Worm (Caenorhabditis elegans) whole organism, L2 larva: ENCODE results near the gene C14C6.3.

ENCODE experiments used
- C34F6.9 ChIP-seq: fragments of 150-350 bp; optimal IDR thresholded peaks from 2 replicates; lab custom pipeline; 2014; ENCODE audit warnings: missing biosample characterization, missing genetic modification characterization
- F13H6.1 ChIP-seq: sonication (generic microtip); optimal IDR thresholded peaks from 2 replicates; lab custom pipeline; 2016; ENCODE audit warnings: missing genetic modification characterization, missing compliant biosample characterization
- R02D3.7 ChIP-seq: fragments of 150-350 bp; optimal IDR thresholded peaks from 2 replicates; lab custom pipeline; 2014; ENCODE audit warnings: missing biosample characterization, missing genetic modification characterization
- ZK546.5 ChIP-seq: sonication (generic microtip); optimal IDR thresholded peaks from 2 replicates; lab custom pipeline; 2017; ENCODE audit warnings: missing biosample characterization, missing genetic modification characterization
- alr-1 ChIP-seq: fragments of 150-350 bp; optimal IDR thresholded peaks from 2 replicates; lab custom pipeline; 2014; ENCODE audit warnings: missing biosample characterization, missing genetic modification characterization
- ama-1 ChIP-seq: fragments of 150-350 bp; optimal IDR thresholded peaks from 2 replicates; lab custom pipeline; 2018; ENCODE audit warnings: inconsistent platforms
- blmp-1 ChIP-seq: sonication (generic microtip); optimal IDR thresholded peaks from 2 replicates; lab custom pipeline; 2017; ENCODE audit warnings: missing genetic modification characterization, mild to moderate bottlenecking, missing compliant biosample characterization, antibody characterized with exemption, moderate library complexity; ENCODE audit not compliant: insufficient read depth
- ceh-16 ChIP-seq: fragments of 150-350 bp; optimal IDR thresholded peaks from 2 replicates; lab custom pipeline; 2014; ENCODE audit warnings: missing biosample characterization, missing genetic modification characterization
- ceh-82 ChIP-seq: fragments of 150-350 bp; optimal IDR thresholded peaks from 2 replicates; lab custom pipeline; 2014; ENCODE audit warnings: missing biosample characterization, missing genetic modification characterization
- crh-2 ChIP-seq: sonication (generic microtip); optimal IDR thresholded peaks from 2 replicates; lab custom pipeline; 2017; ENCODE audit warnings: missing biosample characterization, missing genetic modification characterization
- dmd-4 ChIP-seq: sonication (generic microtip); optimal IDR thresholded peaks from 2 replicates; lab custom pipeline; 2017; ENCODE audit warnings: missing biosample characterization, missing genetic modification characterization
- elt-1 ChIP-seq: fragments of 150-350 bp; optimal IDR thresholded peaks from 2 replicates; lab custom pipeline; 2014; ENCODE audit warnings: missing biosample characterization, missing genetic modification characterization
- elt-3 ChIP-seq: sonication (generic microtip); optimal IDR thresholded peaks from 2 replicates; lab custom pipeline; 2017; ENCODE audit warnings: missing biosample characterization, missing genetic modification characterization
- fos-1 ChIP-seq: fragments of 150-350 bp; optimal IDR thresholded peaks from 2 replicates; lab custom pipeline; 2014; ENCODE audit warnings: missing biosample characterization, missing genetic modification characterization
- gmeb-1 ChIP-seq: fragments of 150-350 bp; optimal IDR thresholded peaks from 2 replicates; lab custom pipeline; 2014; ENCODE audit warnings: missing biosample characterization, missing genetic modification characterization
- lin-13 ChIP-seq: fragments of 150-350 bp; optimal IDR thresholded peaks from 2 replicates; lab custom pipeline; 2014; ENCODE audit warnings: missing biosample characterization, missing genetic modification reagents, missing genetic modification characterization
- lin-39 ChIP-seq: fragments of 150-350 bp; optimal IDR thresholded peaks from 2 replicates; lab custom pipeline; 2014; ENCODE audit warnings: missing biosample characterization, missing genetic modification reagents, missing genetic modification characterization
- lsy-2 ChIP-seq, 2 experiments: fragments of 150-350 bp in 1 of 2; sonication (generic microtip) in 1 of 2; optimal IDR thresholded peaks; 2 replicates each; lab custom pipeline; 2014 to 2017; ENCODE audit warnings: missing biosample characterization in 2 of 2, missing genetic modification characterization in 2 of 2
- mdl-1 ChIP-seq, 2 experiments: fragments of 150-350 bp in 1 of 2; sonication (generic microtip) in 1 of 2; optimal IDR thresholded peaks; 2 replicates each; lab custom pipeline; 2017; ENCODE audit warnings: missing biosample characterization in 2 of 2, missing genetic modification characterization in 2 of 2
- nhr-11 ChIP-seq: fragments of 150-350 bp; optimal IDR thresholded peaks from 2 replicates; lab custom pipeline; 2014; ENCODE audit warnings: missing biosample characterization, missing genetic modification characterization
- nhr-12 ChIP-seq: fragments of 150-350 bp; optimal IDR thresholded peaks from 2 replicates; lab custom pipeline; 2014; ENCODE audit warnings: missing biosample characterization, missing genetic modification characterization
- nhr-129 ChIP-seq: fragments of 150-350 bp; optimal IDR thresholded peaks from 2 replicates; lab custom pipeline; 2014; ENCODE audit warnings: missing biosample characterization, missing genetic modification characterization
- nhr-21 ChIP-seq: fragments of 150-350 bp; optimal IDR thresholded peaks from 2 replicates; lab custom pipeline; 2014; ENCODE audit warnings: missing biosample characterization, missing genetic modification characterization
- nhr-23 ChIP-seq: fragments of 150-350 bp; optimal IDR thresholded peaks from 2 replicates; lab custom pipeline; 2014; ENCODE audit warnings: missing biosample characterization, missing genetic modification reagents, missing genetic modification characterization
- nhr-25 ChIP-seq: fragments of 150-350 bp; sonication (generic microtip); optimal IDR thresholded peaks from 3 replicates; lab custom pipeline; 2014; ENCODE audit warnings: missing biosample characterization, missing genetic modification characterization
- nhr-77 ChIP-seq: fragments of 150-350 bp; optimal IDR thresholded peaks from 2 replicates; lab custom pipeline; 2014; ENCODE audit warnings: missing biosample characterization, missing genetic modification characterization
- skn-1 ChIP-seq: sonication (generic microtip); optimal IDR thresholded peaks from 2 replicates; lab custom pipeline; 2017; ENCODE audit warnings: missing biosample characterization, missing genetic modification characterization
- sma-3 ChIP-seq: sonication (generic microtip); optimal IDR thresholded peaks from 2 replicates; lab custom pipeline; 2016; ENCODE audit warnings: missing genetic modification reagents, missing genetic modification characterization, missing compliant biosample characterization
- sma-9 ChIP-seq, 2 experiments: fragments of 150-350 bp in 1 of 2; sonication (generic microtip) in 1 of 2; optimal IDR thresholded peaks; 2 replicates each; lab custom pipeline; 2014 to 2016; ENCODE audit warnings: missing genetic modification characterization in 2 of 2, mild to moderate bottlenecking in 1 of 2, missing biosample characterization in 1 of 2, missing compliant biosample characterization in 1 of 2, missing genetic modification reagents in 1 of 2, moderate library complexity in 1 of 2
- unc-39 ChIP-seq: fragments of 150-350 bp; optimal IDR thresholded peaks from 2 replicates; lab custom pipeline; 2014; ENCODE audit warnings: missing biosample characterization, missing genetic modification characterization
- zag-1 ChIP-seq: fragments of 150-350 bp; optimal IDR thresholded peaks from 2 replicates; lab custom pipeline; 2014; ENCODE audit warnings: missing biosample characterization, missing genetic modification characterization
- ztf-11 ChIP-seq: sonication (generic microtip); optimal IDR thresholded peaks from 2 replicates; lab custom pipeline; 2017; ENCODE audit warnings: missing biosample characterization, missing genetic modification characterization
- ztf-4 ChIP-seq: fragments of 150-350 bp; optimal IDR thresholded peaks from 2 replicates; lab custom pipeline; 2014; ENCODE audit warnings: missing biosample characterization, missing genetic modification characterization

The C14C6.3 gene

DNA sequence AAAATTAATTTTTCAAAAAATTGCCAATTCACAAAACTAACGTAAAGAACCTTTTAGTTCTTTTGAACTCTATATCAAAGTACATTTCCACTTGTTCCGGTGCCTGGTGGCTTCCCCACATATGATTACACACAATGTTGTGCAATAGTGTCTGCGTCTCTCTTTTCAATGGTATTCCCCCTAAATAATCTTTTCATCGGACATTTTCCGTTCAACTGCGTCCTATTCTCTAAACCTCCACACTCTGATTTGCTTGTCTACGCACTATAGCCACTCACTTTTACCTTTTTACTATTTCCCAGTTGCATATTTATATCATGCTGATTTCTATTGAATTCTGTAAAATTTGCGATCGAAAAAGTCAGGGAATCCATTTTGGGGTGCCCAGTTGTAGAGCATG, 11.2 kb upstream of the C14C6.3 start, which contains the start of gene nhr-58 (continued):
- peak in 1 of 2 experiments; percentile 51 for TF ChIP-seq mdl-1 (tag; optimal IDR thresholded peaks at IDR 0.05; lab: Kevin White, UChicago)
- no peak for TF ChIP-seq nhr-77 (tag; lab: Kevin White, UChicago)
- TF ChIP-seq skn-1 (tag; lab: Kevin White, UChicago), result no peak
- no peak for TF ChIP-seq zag-1 (tag; lab: Kevin White, UChicago)
- peak; percentile 62 for TF ChIP-seq C34F6.9 (tag; lab: Kevin White, UChicago)
- TF ChIP-seq blmp-1, result peak; percentile 64
- peak; percentile 81 for TF ChIP-seq F13H6.1 (tag; lab: Kevin White, UChicago)
- no peak for TF ChIP-seq alr-1
- TF ChIP-seq ztf-4 (tag; lab: Kevin White, UChicago), result no peak
- TF ChIP-seq, all 48 proteins: peak for 16

ce11 chrV:534176-534575, 9.1 kb upstream of the C14C6.3 start, which contains the start of gene nhr-132:
TSS of gene nhr-132 (plus strand) at chrV:534446.
- peak; percentile 88 for TF ChIP-seq sma-9 (GFP tag; optimal IDR thresholded peaks at IDR 0.05; lab: Kevin White, UChicago)
- TF ChIP-seq sma-9 (tag; optimal IDR thresholded peaks at IDR 0.05; lab: Kevin White, UChicago), result no peak
- TF ChIP-seq nhr-25 (tag; lab: Kevin White, UChicago), result peak; percentile 48
- no peak for TF ChIP-seq nhr-12 (tag; lab: Kevin White, UChicago)
- TF ChIP-seq crh-2 (tag; lab: Kevin White, UChicago), result peak; percentile 29
- TF ChIP-seq C34F6.9 (tag; lab: Kevin White, UChicago), result peak; percentile 20
- TF ChIP-seq fos-1 (tag; lab: Kevin White, UChicago), result peak; percentile 37
- TF ChIP-seq lin-39 (tag; lab: Kevin White, UChicago), result no peak
- TF ChIP-seq lsy-2 (tag; optimal IDR thresholded peaks at IDR 0.05; lab: Kevin White, UChicago), result peak in 1 of 2 experiments; percentile 38
- TF ChIP-seq dmd-4 (tag; lab: Kevin White, UChicago), result no peak
- peak; percentile 32 for TF ChIP-seq gmeb-1
- peak; percentile 91 for TF ChIP-seq nhr-129 (tag; lab: Kevin White, UChicago)
- peak; percentile 21 for TF ChIP-seq sma-3 (GFP tag; lab: Kevin White, UChicago)
- TF ChIP-seq F13H6.1 (tag; lab: Kevin White, UChicago), result peak; percentile 27
- no peak for TF ChIP-seq nhr-21 (tag; lab: Kevin White, UChicago)

DNA sequence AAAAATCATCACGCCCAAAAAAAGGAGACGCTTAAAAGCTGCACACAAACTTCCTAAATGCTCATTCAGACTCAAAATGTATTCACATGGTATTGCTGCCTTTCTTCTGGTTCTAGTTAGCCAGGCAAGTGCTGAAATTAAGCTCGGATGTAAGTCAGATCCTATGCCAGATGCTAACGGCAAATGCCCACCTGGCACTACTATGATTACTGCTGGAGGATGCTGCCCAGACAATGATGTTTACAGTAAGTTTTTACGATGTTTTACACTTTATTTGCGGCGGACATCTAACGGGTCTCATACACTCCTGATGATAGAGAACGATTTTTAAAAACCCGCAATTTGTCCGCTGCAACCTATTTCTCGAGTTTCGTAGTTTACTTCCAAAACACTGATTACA, 6.7 kb upstream of the C14C6.3 start, which contains the start of gene C14C6.5:
TSS of gene C14C6.5 (plus strand) at position 58 of the 400 bp plus-strand sequence.
- TF ChIP-seq zag-1 (tag; lab: Kevin White, UChicago) (no peak), blmp-1 (no peak), nhr-12 (tag; lab: Kevin White, UChicago) (no peak), nhr-21 (tag; lab: Kevin White, UChicago) (no peak), sma-9 (GFP tag; optimal IDR thresholded peaks at IDR 0.05; lab: Kevin White, UChicago) (no peak), sma-9 (tag; optimal IDR thresholded peaks at IDR 0.05; lab: Kevin White, UChicago) (no peak)

- TF ChIP-seq ZK546.5 (tag; lab: Kevin White, UChicago), result no peak
- no peak for TF ChIP-seq lin-13
- peak; percentile 95 for TF ChIP-seq elt-1
- TF ChIP-seq sma-3 (GFP tag; lab: Kevin White, UChicago), result no peak
- TF ChIP-seq nhr-23 (tag; lab: Kevin White, UChicago), result peak; percentile 26
- TF ChIP-seq R02D3.7 (tag; lab: Kevin White, UChicago), result no peak
- peak; percentile 30 for TF ChIP-seq ceh-16 (tag; lab: Kevin White, UChicago)
- no peak for TF ChIP-seq C34F6.9 (tag; lab: Kevin White, UChicago)
- no peak for TF ChIP-seq ama-1 (lab: Kevin White, UChicago)
- TF ChIP-seq sma-9 (GFP tag; optimal IDR thresholded peaks at IDR 0.05; lab: Kevin White, UChicago), result peak; percentile 81
- TF ChIP-seq sma-9 (tag; optimal IDR thresholded peaks at IDR 0.05; lab: Kevin White, UChicago), result no peak
- no peak for TF ChIP-seq ztf-11 (tag; lab: Kevin White, UChicago)
- TF ChIP-seq blmp-1, result no peak
- TF ChIP-seq mdl-1 (tag; optimal IDR thresholded peaks at IDR 0.05; lab: Kevin White, UChicago), result no peak
- TF ChIP-seq elt-3 (tag; lab: Kevin White, UChicago), result no peak
- TF ChIP-seq zag-1 (tag; lab: Kevin White, UChicago), result no peak
- TF ChIP-seq ceh-82 (tag; lab: Kevin White, UChicago), result no peak
- no peak for TF ChIP-seq fos-1 (tag; lab: Kevin White, UChicago)
These were observed 4.2 kb upstream of the C14C6.3 start, which contains the start of gene nhr-155 for ce11 chrV:539040-539510. TSS of gene nhr-155 (plus strand) at chrV:539460.

DNA sequence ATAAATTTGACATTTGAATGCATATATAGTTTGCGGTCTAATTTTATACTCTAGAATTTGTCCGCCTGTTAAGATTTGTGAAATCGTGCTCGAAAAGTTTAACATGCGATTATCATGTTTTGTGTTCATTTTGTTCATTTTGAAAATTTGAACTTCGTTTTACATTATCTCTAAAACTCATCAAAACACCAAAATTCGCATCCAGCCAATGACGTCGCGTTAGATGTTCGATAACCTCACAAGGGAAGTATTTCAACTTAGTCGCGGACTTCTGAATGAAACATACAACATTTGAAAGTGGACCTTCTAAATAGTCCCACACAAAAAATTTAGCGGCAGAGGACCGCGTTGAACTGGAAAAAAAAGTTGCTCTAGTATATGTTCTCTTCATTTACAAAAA, 1.8 kb upstream of the C14C6.3 start:
- TF ChIP-seq nhr-11 (no peak), elt-1 (peak; percentile 31), sma-9 (GFP tag; optimal IDR thresholded peaks at IDR 0.05; lab: Kevin White, UChicago) (peak; percentile 50), sma-9 (tag; optimal IDR thresholded peaks at IDR 0.05; lab: Kevin White, UChicago) (no peak), nhr-129 (tag; lab: Kevin White, UChicago) (no peak), sma-3 (GFP tag; lab: Kevin White, UChicago) (no peak), unc-39 (tag; lab: Kevin White, UChicago) (no peak)
